Worm (Caenorhabditis elegans) whole organism, mixed stage, embryonic: ENCODE data around the gene F40H3.1.

Experiments used
- bed-3 ChIP-seq: fragments of 200-800 bp; sonication (Bioruptor generic); optimal IDR thresholded peaks from 3 replicates; lab custom pipeline; 2018; ENCODE audit warnings: mild to moderate bottlenecking, missing genetic modification characterization, moderate library complexity, missing compliant biosample characterization
- blmp-1 ChIP-seq: fragments of 150-350 bp; optimal IDR thresholded peaks from 2 replicates; lab custom pipeline; 2014; ENCODE audit warnings: missing biosample characterization, missing genetic modification characterization
- ceh-83 ChIP-seq: fragments of 200-800 bp; sonication (Bioruptor generic); optimal IDR thresholded peaks from 2 replicates; lab custom pipeline; 2018; ENCODE audit warnings: mild to moderate bottlenecking, missing genetic modification characterization, missing compliant biosample characterization
- drap-1 ChIP-seq: fragments of 200-800 bp; sonication (Bioruptor generic); optimal IDR thresholded peaks from 3 replicates; lab custom pipeline; 2018; ENCODE audit warnings: mild to moderate bottlenecking, missing genetic modification characterization, missing compliant biosample characterization
- elt-1 ChIP-seq: sonication (generic microtip); optimal IDR thresholded peaks from 2 replicates; lab custom pipeline; 2017; ENCODE audit warnings: missing genetic modification characterization, mild to moderate bottlenecking, missing compliant biosample characterization, antibody characterized with exemption, moderate library complexity, borderline replicate concordance; ENCODE audit not compliant: insufficient read depth
- elt-3 ChIP-seq: fragments of 150-350 bp; optimal IDR thresholded peaks from 2 replicates; lab custom pipeline; 2014; ENCODE audit warnings: missing biosample characterization, missing genetic modification characterization
- hlh-1 ChIP-seq: fragments of 150-350 bp; optimal IDR thresholded peaks from 2 replicates; lab custom pipeline; 2014; ENCODE audit warnings: missing biosample characterization, missing genetic modification reagents, missing genetic modification characterization
- lin-32 ChIP-seq: fragments of 200-800 bp; sonication (Bioruptor generic); optimal IDR thresholded peaks from 2 replicates; lab custom pipeline; 2018; ENCODE audit warnings: mild to moderate bottlenecking, missing genetic modification characterization, missing compliant biosample characterization
- nhr-237 ChIP-seq: fragments of 150-350 bp; optimal IDR thresholded peaks from 2 replicates; lab custom pipeline; 2014; ENCODE audit warnings: missing biosample characterization, missing genetic modification characterization
- nhr-76 ChIP-seq: sonication (generic microtip); optimal IDR thresholded peaks from 2 replicates; lab custom pipeline; 2017; ENCODE audit warnings: missing biosample characterization, missing genetic modification characterization
- pha-4 ChIP-seq: fragments of 150-350 bp; optimal IDR thresholded peaks from 2 replicates; lab custom pipeline; 2018; ENCODE audit warnings: missing biosample characterization, missing genetic modification reagents, missing genetic modification characterization
- unc-39 ChIP-seq: fragments of 150-350 bp; optimal IDR thresholded peaks from 2 replicates; lab custom pipeline; 2014; ENCODE audit warnings: missing biosample characterization, missing genetic modification characterization
- unc-62 ChIP-seq: fragments of 150-350 bp; optimal IDR thresholded peaks from 2 replicates; lab custom pipeline; 2014; ENCODE audit warnings: missing biosample characterization, missing genetic modification reagents, missing genetic modification characterization
- ztf-11 ChIP-seq: fragments of 150-350 bp; optimal IDR thresholded peaks from 2 replicates; lab custom pipeline; 2014; ENCODE audit warnings: missing biosample characterization, missing genetic modification characterization

DNA sequence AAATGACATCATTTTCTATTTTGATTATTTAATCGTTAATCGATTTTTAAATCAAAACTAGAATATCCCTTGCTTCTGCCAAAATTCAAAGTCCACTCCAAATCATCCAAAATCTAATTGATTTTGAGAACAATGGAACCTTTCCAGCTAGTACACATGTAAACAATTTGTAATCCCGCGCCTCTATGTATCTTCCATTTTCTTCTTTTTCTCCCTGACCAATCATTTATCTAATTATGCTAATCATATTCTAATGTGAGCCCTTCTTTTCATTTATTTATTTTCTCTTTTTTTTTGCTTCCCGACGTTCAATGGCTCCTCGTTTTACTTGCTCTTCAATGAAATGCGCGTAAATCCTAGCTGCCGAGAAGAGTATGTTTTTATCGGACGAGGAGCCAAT, 41.5 kb upstream of the F40H3.1 start:
- TF ChIP-seq pha-4 (tag; lab: Kevin White, UChicago) (no peak), unc-62 (GFP tag; lab: Kevin White, UChicago) (no peak), elt-3 (tag; lab: Kevin White, UChicago) (no peak), elt-1 (tag; lab: Kevin White, UChicago) (no peak), ceh-83 (GFP tag; lab: Kevin White, UChicago) (no peak), ztf-11 (no peak), hlh-1 (no peak), unc-39 (no peak), blmp-1 (tag; lab: Kevin White, UChicago) (no peak), nhr-237 (no peak), lin-32 (GFP tag; lab: Kevin White, UChicago) (no peak), bed-3 (GFP tag; lab: Kevin White, UChicago) (no peak), drap-1 (GFP tag; lab: Kevin White, UChicago) (no peak), nhr-76 (no peak)
